Worm (Caenorhabditis elegans) whole organism, midembryonic: ENCODE results near the gene C27C12.3.

Experiments used
- T22C8.4 ChIP-seq: fragments of 200-800 bp; sonication (Bioruptor generic); IDR thresholded peaks from 2 replicates; pipeline ENCODE4 v1.3.6; 2022; ENCODE audit warnings: missing genetic modification characterization, missing compliant biosample characterization
- klf-2 ChIP-seq: fragments of 200-800 bp; sonication (Bioruptor generic); conservative IDR thresholded peaks from 2 replicates; pipeline ENCODE4 v1.3.6; 2022; ENCODE audit warnings: missing genetic modification reagents, missing genetic modification characterization, missing compliant biosample characterization
- med-1 ChIP-seq: sonication (generic microtip); optimal IDR thresholded peaks from 2 replicates; lab custom pipeline; 2017; ENCODE audit warnings: missing genetic modification characterization, mild to moderate bottlenecking, missing compliant biosample characterization, antibody characterized with exemption, missing genetic modification reagents; ENCODE audit not compliant: insufficient read depth
- ref-1 ChIP-seq: fragments of 200-800 bp; sonication (Bioruptor generic); conservative IDR thresholded peaks from 2 replicates; pipeline ENCODE4 v1.3.6; 2022; ENCODE audit warnings: missing genetic modification reagents, missing genetic modification characterization, missing compliant biosample characterization
- tab-1 ChIP-seq: fragments of 200-800 bp; sonication (Bioruptor generic); IDR thresholded peaks from 2 replicates; pipeline ENCODE4 v1.3.6; 2022; ENCODE audit warnings: missing genetic modification characterization, missing compliant biosample characterization
- ztf-23 ChIP-seq: fragments of 200-800 bp; sonication (Bioruptor generic); IDR thresholded peaks from 2 replicates; pipeline ENCODE4 v1.3.6; 2022; ENCODE audit warnings: missing genetic modification reagents, missing genetic modification characterization, missing compliant biosample characterization
- ztf-29 ChIP-seq: fragments of 200-800 bp; sonication (Bioruptor generic); IDR thresholded peaks from 2 replicates; pipeline ENCODE4 v1.3.6; 2022; ENCODE audit warnings: missing genetic modification reagents, missing genetic modification characterization, missing compliant biosample characterization

- no peak for TF ChIP-seq klf-2 (GFP tag; lab: Robert Waterston, UW)
- no peak for TF ChIP-seq ztf-23
- TF ChIP-seq ztf-29 (GFP tag; lab: Robert Waterston, UW): no peak
- no peak for TF ChIP-seq tab-1
- no peak for TF ChIP-seq med-1 (GFP tag; lab: Kevin White, UChicago)
- no peak for TF ChIP-seq ref-1 (GFP tag; lab: Robert Waterston, UW)
- TF ChIP-seq T22C8.4: no peak
Measured at ce11 chrX:14903424-14903823, 37.8 kb upstream of the C27C12.3 start.
